Worm (Caenorhabditis elegans) whole organism, L2 larva: Measurements from ENCODE around the gene B0228.6.

Experiments used
- C34F6.9 ChIP-seq: fragments of 150-350 bp; optimal IDR thresholded peaks from 2 replicates; lab custom pipeline; 2014; ENCODE audit warnings: missing biosample characterization, missing genetic modification characterization
- F13H6.1 ChIP-seq: sonication (generic microtip); optimal IDR thresholded peaks from 2 replicates; lab custom pipeline; 2016; ENCODE audit warnings: missing genetic modification characterization, missing compliant biosample characterization
- Y55F3AM.14 ChIP-seq: fragments of 200-800 bp; sonication (Bioruptor generic); optimal IDR thresholded peaks from 2 replicates; lab custom pipeline; 2018; ENCODE audit warnings: mild to moderate bottlenecking, missing genetic modification characterization, missing compliant biosample characterization
- alr-1 ChIP-seq: fragments of 150-350 bp; optimal IDR thresholded peaks from 2 replicates; lab custom pipeline; 2014; ENCODE audit warnings: missing biosample characterization, missing genetic modification characterization
- aly-2 ChIP-seq: fragments of 150-350 bp; optimal IDR thresholded peaks from 2 replicates; lab custom pipeline; 2014; ENCODE audit warnings: missing biosample characterization, missing genetic modification characterization
- ama-1 ChIP-seq: fragments of 150-350 bp; optimal IDR thresholded peaks from 2 replicates; lab custom pipeline; 2018; ENCODE audit warnings: inconsistent platforms
- blmp-1 ChIP-seq: sonication (generic microtip); optimal IDR thresholded peaks from 2 replicates; lab custom pipeline; 2017; ENCODE audit warnings: missing genetic modification characterization, mild to moderate bottlenecking, missing compliant biosample characterization, antibody characterized with exemption, moderate library complexity; ENCODE audit not compliant: insufficient read depth
- ceh-16 ChIP-seq: fragments of 150-350 bp; optimal IDR thresholded peaks from 2 replicates; lab custom pipeline; 2014; ENCODE audit warnings: missing biosample characterization, missing genetic modification characterization
- crh-2 ChIP-seq: sonication (generic microtip); optimal IDR thresholded peaks from 2 replicates; lab custom pipeline; 2017; ENCODE audit warnings: missing biosample characterization, missing genetic modification characterization
- dmd-4 ChIP-seq: sonication (generic microtip); optimal IDR thresholded peaks from 2 replicates; lab custom pipeline; 2017; ENCODE audit warnings: missing biosample characterization, missing genetic modification characterization
- egl-27 ChIP-seq: sonication (generic microtip); optimal IDR thresholded peaks from 3 replicates; lab custom pipeline; 2017; ENCODE audit warnings: missing biosample characterization, missing genetic modification reagents, missing genetic modification characterization
- elt-1 ChIP-seq: fragments of 150-350 bp; optimal IDR thresholded peaks from 2 replicates; lab custom pipeline; 2014; ENCODE audit warnings: missing biosample characterization, missing genetic modification characterization
- fos-1 ChIP-seq: fragments of 150-350 bp; optimal IDR thresholded peaks from 2 replicates; lab custom pipeline; 2014; ENCODE audit warnings: missing biosample characterization, missing genetic modification characterization
- gmeb-1 ChIP-seq: fragments of 150-350 bp; optimal IDR thresholded peaks from 2 replicates; lab custom pipeline; 2014; ENCODE audit warnings: missing biosample characterization, missing genetic modification characterization
- lin-11 ChIP-seq: fragments of 150-350 bp; sonication (generic microtip); optimal IDR thresholded peaks from 2 replicates; lab custom pipeline; 2014; ENCODE audit warnings: missing biosample characterization, missing genetic modification characterization, inconsistent platforms, mixed read lengths
- lin-13 ChIP-seq: fragments of 150-350 bp; optimal IDR thresholded peaks from 2 replicates; lab custom pipeline; 2014; ENCODE audit warnings: missing biosample characterization, missing genetic modification reagents, missing genetic modification characterization
- lin-39 ChIP-seq: fragments of 150-350 bp; optimal IDR thresholded peaks from 2 replicates; lab custom pipeline; 2014; ENCODE audit warnings: missing biosample characterization, missing genetic modification reagents, missing genetic modification characterization
- lsy-2 ChIP-seq, 2 experiments: fragments of 150-350 bp in 1 of 2; sonication (generic microtip) in 1 of 2; optimal IDR thresholded peaks; 2 replicates each; lab custom pipeline; 2014 to 2017; ENCODE audit warnings: missing biosample characterization in 2 of 2, missing genetic modification characterization in 2 of 2
- mab-5 ChIP-seq: fragments of 150-350 bp; optimal IDR thresholded peaks from 2 replicates; lab custom pipeline; 2014; ENCODE audit warnings: missing biosample characterization, missing genetic modification characterization
- mbf-1 ChIP-seq: sonication (generic microtip); optimal IDR thresholded peaks from 2 replicates; lab custom pipeline; 2017; ENCODE audit warnings: missing biosample characterization, missing genetic modification characterization
- nhr-10 ChIP-seq: sonication (generic microtip); optimal IDR thresholded peaks from 2 replicates; lab custom pipeline; 2017; ENCODE audit warnings: missing biosample characterization, missing genetic modification characterization
- nhr-12 ChIP-seq: fragments of 150-350 bp; optimal IDR thresholded peaks from 2 replicates; lab custom pipeline; 2014; ENCODE audit warnings: missing biosample characterization, missing genetic modification characterization
- nhr-21 ChIP-seq: fragments of 150-350 bp; optimal IDR thresholded peaks from 2 replicates; lab custom pipeline; 2014; ENCODE audit warnings: missing biosample characterization, missing genetic modification characterization
- nhr-25 ChIP-seq: fragments of 150-350 bp; sonication (generic microtip); optimal IDR thresholded peaks from 3 replicates; lab custom pipeline; 2014; ENCODE audit warnings: missing biosample characterization, missing genetic modification characterization
- skn-1 ChIP-seq: sonication (generic microtip); optimal IDR thresholded peaks from 2 replicates; lab custom pipeline; 2017; ENCODE audit warnings: missing biosample characterization, missing genetic modification characterization
- sma-3 ChIP-seq: sonication (generic microtip); optimal IDR thresholded peaks from 2 replicates; lab custom pipeline; 2016; ENCODE audit warnings: missing genetic modification reagents, missing genetic modification characterization, missing compliant biosample characterization
- sma-9 ChIP-seq, 2 experiments: fragments of 150-350 bp in 1 of 2; sonication (generic microtip) in 1 of 2; optimal IDR thresholded peaks; 2 replicates each; lab custom pipeline; 2014 to 2016; ENCODE audit warnings: missing genetic modification characterization in 2 of 2, mild to moderate bottlenecking in 1 of 2, missing biosample characterization in 1 of 2, missing compliant biosample characterization in 1 of 2, missing genetic modification reagents in 1 of 2, moderate library complexity in 1 of 2
- snpc-4 ChIP-seq: fragments of 150-350 bp; optimal IDR thresholded peaks from 2 replicates; lab custom pipeline; 2014; ENCODE audit warnings: missing biosample characterization, missing genetic modification characterization
- unc-39 ChIP-seq: fragments of 150-350 bp; optimal IDR thresholded peaks from 2 replicates; lab custom pipeline; 2014; ENCODE audit warnings: missing biosample characterization, missing genetic modification characterization
- unc-55 ChIP-seq: fragments of 150-350 bp; sonication (generic microtip); optimal IDR thresholded peaks from 3 replicates; lab custom pipeline; 2014; ENCODE audit warnings: missing biosample characterization, missing genetic modification reagents, missing genetic modification characterization
- unc-62 ChIP-seq: fragments of 150-350 bp; optimal IDR thresholded peaks from 2 replicates; lab custom pipeline; 2014; ENCODE audit warnings: missing biosample characterization, missing genetic modification reagents, missing genetic modification characterization
- zag-1 ChIP-seq: fragments of 150-350 bp; optimal IDR thresholded peaks from 2 replicates; lab custom pipeline; 2014; ENCODE audit warnings: missing biosample characterization, missing genetic modification characterization
- ztf-1 ChIP-seq: fragments of 200-800 bp; sonication (Bioruptor generic); conservative IDR thresholded peaks from 2 replicates; pipeline ENCODE4 v1.3.6; 2022; ENCODE audit warnings: missing genetic modification characterization, missing compliant biosample characterization
- ztf-4 ChIP-seq: fragments of 150-350 bp; optimal IDR thresholded peaks from 2 replicates; lab custom pipeline; 2014; ENCODE audit warnings: missing biosample characterization, missing genetic modification characterization

The B0228.6 gene

DNA sequence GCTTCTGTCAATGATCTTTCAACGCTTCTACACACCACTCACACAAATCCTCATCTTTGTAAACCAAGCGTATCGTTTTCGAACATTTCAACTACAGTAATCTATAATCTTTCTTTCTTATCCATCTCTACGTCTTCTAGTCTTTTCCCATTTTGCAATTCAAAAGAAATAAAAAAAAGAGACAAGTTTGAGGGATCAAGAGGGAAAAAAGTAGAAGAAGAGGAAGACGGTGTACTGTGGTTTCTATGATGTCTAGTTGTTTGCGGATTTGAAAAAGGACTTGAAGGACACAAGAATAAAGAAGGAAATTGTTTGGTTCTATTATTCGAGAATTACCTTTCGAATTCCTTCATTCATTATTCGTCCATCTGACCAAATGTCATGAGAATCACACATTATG lies 37.5 kb upstream of the B0228.6 start:
- TF ChIP-seq nhr-25 (tag; lab: Kevin White, UChicago) (peak; percentile 32), dmd-4 (tag; lab: Kevin White, UChicago) (no peak)
- TF ChIP-seq, all 48 proteins: peak for 1

ce11 chrII:7791408-7792050 lies 36.6 kb upstream of the B0228.6 start:
- TF ChIP-seq zag-1 (tag; lab: Kevin White, UChicago) (no peak), nhr-25 (tag; lab: Kevin White, UChicago) (peak; percentile 66), sma-9 (GFP tag; optimal IDR thresholded peaks at IDR 0.05; lab: Kevin White, UChicago) (peak; percentile 36), sma-9 (tag; optimal IDR thresholded peaks at IDR 0.05; lab: Kevin White, UChicago) (no peak), unc-62 (GFP tag; lab: Kevin White, UChicago) (no peak), crh-2 (tag; lab: Kevin White, UChicago) (no peak), fos-1 (no peak), skn-1 (tag; lab: Kevin White, UChicago) (no peak), alr-1 (tag; lab: Kevin White, UChicago) (no peak), nhr-21 (tag; lab: Kevin White, UChicago) (peak; percentile 4), dmd-4 (tag; lab: Kevin White, UChicago) (no peak), blmp-1 (tag; lab: Kevin White, UChicago) (no peak), snpc-4 (tag; lab: Kevin White, UChicago) (no peak), aly-2 (no peak), gmeb-1 (tag; lab: Kevin White, UChicago) (no peak), ztf-1 (GFP tag; lab: Robert Waterston, UW) (no peak), F13H6.1 (no peak), sma-3 (GFP tag; lab: Kevin White, UChicago) (peak; percentile 58), ztf-4 (tag; lab: Kevin White, UChicago) (no peak), elt-1 (tag; lab: Kevin White, UChicago) (no peak), lin-11 (tag; lab: Kevin White, UChicago) (no peak), mab-5 (no peak), nhr-10 (no peak), mbf-1 (no peak), Y55F3AM.14 (GFP tag; lab: Kevin White, UChicago) (no peak), ceh-16 (no peak), egl-27 (tag; lab: Kevin White, UChicago) (no peak)

DNA sequence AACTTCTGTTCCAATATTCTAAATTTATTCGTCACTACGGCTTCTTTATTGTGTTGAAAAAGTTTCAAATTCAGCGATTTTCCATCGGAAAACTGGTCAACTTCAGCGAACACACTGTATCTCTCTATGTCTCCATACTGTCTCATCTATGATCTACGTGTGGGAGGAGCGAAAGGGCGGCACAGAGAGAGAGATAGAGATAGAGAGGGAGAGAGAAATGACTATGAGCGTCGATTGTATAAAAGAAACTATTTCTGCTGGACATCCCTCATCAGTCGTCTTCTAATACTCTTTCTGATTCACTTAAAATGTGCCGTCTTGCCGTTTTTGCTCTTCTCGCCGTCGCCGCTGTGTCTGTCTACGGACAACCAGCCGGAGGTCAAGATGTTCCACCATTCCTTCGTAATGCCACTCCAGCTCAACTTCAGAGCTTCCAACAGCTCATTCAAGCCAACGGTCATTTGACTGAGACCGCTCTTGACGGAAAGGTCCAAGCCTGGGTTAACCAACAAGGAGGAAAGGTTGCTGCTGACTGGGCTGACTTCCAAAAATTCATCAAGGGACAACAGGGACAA lies 35.4 kb upstream of the B0228.6 start, which contains the start of gene srlf-1:
Gene srlf-1, plus strand, starts transcription at position 268 of the 575 bp plus-strand sequence.
- TF ChIP-seq ama-1 (lab: Kevin White, UChicago): peak; percentile 83
- peak; percentile 68 for TF ChIP-seq sma-9 (GFP tag; optimal IDR thresholded peaks at IDR 0.05; lab: Kevin White, UChicago)
- TF ChIP-seq sma-9 (tag; optimal IDR thresholded peaks at IDR 0.05; lab: Kevin White, UChicago): no peak
- peak; percentile 18 for TF ChIP-seq nhr-25 (tag; lab: Kevin White, UChicago)
- TF ChIP-seq skn-1 (tag; lab: Kevin White, UChicago): no peak
- no peak for TF ChIP-seq unc-39
- TF ChIP-seq C34F6.9 (tag; lab: Kevin White, UChicago): no peak
- peak; percentile 31 for TF ChIP-seq blmp-1 (tag; lab: Kevin White, UChicago)
- TF ChIP-seq unc-55 (GFP tag; lab: Kevin White, UChicago): no peak
- peak; percentile 65 for TF ChIP-seq sma-3 (GFP tag; lab: Kevin White, UChicago)
- no peak for TF ChIP-seq lsy-2 (tag; optimal IDR thresholded peaks at IDR 0.05; lab: Kevin White, UChicago)
- TF ChIP-seq nhr-21 (tag; lab: Kevin White, UChicago): peak; percentile 13
- TF ChIP-seq lin-13 (GFP tag; lab: Kevin White, UChicago): no peak

DNA sequence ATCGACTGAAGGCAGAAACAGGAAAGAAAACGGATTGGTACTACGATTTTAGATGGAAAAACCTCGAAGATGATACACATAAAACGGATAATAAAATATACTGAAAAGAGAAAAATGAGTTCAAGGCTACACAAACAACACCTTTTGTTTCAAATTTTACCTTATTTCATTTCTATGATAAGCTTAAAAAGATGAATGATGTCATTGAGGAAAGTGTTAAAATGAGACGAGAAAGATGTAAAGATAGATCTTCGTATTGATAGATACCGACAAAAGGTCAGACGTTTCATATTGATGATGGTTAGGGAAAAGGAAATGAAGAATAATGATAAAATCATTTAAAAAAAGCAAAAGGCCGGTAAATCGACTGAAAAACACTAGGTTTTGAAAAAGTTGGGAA lies 34.6 kb upstream of the B0228.6 start:
- TF ChIP-seq nhr-12 (tag; lab: Kevin White, UChicago) (no peak), unc-62 (GFP tag; lab: Kevin White, UChicago) (no peak), sma-3 (GFP tag; lab: Kevin White, UChicago) (no peak), aly-2 (no peak), fos-1 (peak; percentile 20), nhr-25 (tag; lab: Kevin White, UChicago) (peak; percentile 58), ama-1 (lab: Kevin White, UChicago) (no peak), dmd-4 (tag; lab: Kevin White, UChicago) (no peak), lin-39 (tag; lab: Kevin White, UChicago) (no peak), egl-27 (tag; lab: Kevin White, UChicago) (peak; percentile 37), nhr-21 (tag; lab: Kevin White, UChicago) (peak; percentile 33)
